Fruit fly (Drosophila melanogaster) whole organism, prepupa: ENCODE measurements around the gene pigeon.

ENCODE experiments used
- CG6276 ChIP-seq: fragments of 200-800 bp; sonication (Bioruptor generic); optimal IDR thresholded peaks from 2 replicates; lab custom pipeline; 2017; ENCODE audit warnings: missing biosample characterization, mild to moderate bottlenecking, missing genetic modification characterization
- Hr39 ChIP-seq: fragments of 200-800 bp; sonication (Bioruptor generic); optimal IDR thresholded peaks from 2 replicates; lab custom pipeline; 2016; ENCODE audit warnings: missing biosample characterization, missing genetic modification characterization
- Smox ChIP-seq: fragments of 200-800 bp; sonication (Bioruptor generic); optimal IDR thresholded peaks from 3 replicates; lab custom pipeline; 2016; ENCODE audit warnings: missing biosample characterization, missing genetic modification characterization
- achi ChIP-seq: fragments of 200-800 bp; sonication (Bioruptor generic); optimal IDR thresholded peaks from 3 replicates; lab custom pipeline; 2016; ENCODE audit warnings: missing biosample characterization, missing genetic modification characterization

dm6 chr2L:19217933-19218332, 32.1 kb downstream of the pigeon start:
- TF ChIP-seq Smox (GFP tag; lab: Kevin White, UChicago) (no peak), achi (no peak), CG6276 (GFP tag; lab: Kevin White, UChicago) (no peak), Hr39 (GFP tag; lab: Kevin White, UChicago) (no peak)
